Worm (Caenorhabditis elegans) whole organism, L2 larva: ENCODE results near the gene sma-10.

Source experiments
- C34F6.9 ChIP-seq: fragments of 150-350 bp; optimal IDR thresholded peaks from 2 replicates; lab custom pipeline; 2014; ENCODE audit warnings: missing biosample characterization, missing genetic modification characterization
- F13H6.1 ChIP-seq: sonication (generic microtip); optimal IDR thresholded peaks from 2 replicates; lab custom pipeline; 2016; ENCODE audit warnings: missing genetic modification characterization, missing compliant biosample characterization
- R02D3.7 ChIP-seq: fragments of 150-350 bp; optimal IDR thresholded peaks from 2 replicates; lab custom pipeline; 2014; ENCODE audit warnings: missing biosample characterization, missing genetic modification characterization
- Y55F3AM.14 ChIP-seq: fragments of 200-800 bp; sonication (Bioruptor generic); optimal IDR thresholded peaks from 2 replicates; lab custom pipeline; 2018; ENCODE audit warnings: mild to moderate bottlenecking, missing genetic modification characterization, missing compliant biosample characterization
- ZK546.5 ChIP-seq: sonication (generic microtip); optimal IDR thresholded peaks from 2 replicates; lab custom pipeline; 2017; ENCODE audit warnings: missing biosample characterization, missing genetic modification characterization
- alr-1 ChIP-seq: fragments of 150-350 bp; optimal IDR thresholded peaks from 2 replicates; lab custom pipeline; 2014; ENCODE audit warnings: missing biosample characterization, missing genetic modification characterization
- aly-2 ChIP-seq: fragments of 150-350 bp; optimal IDR thresholded peaks from 2 replicates; lab custom pipeline; 2014; ENCODE audit warnings: missing biosample characterization, missing genetic modification characterization
- ama-1 ChIP-seq: fragments of 150-350 bp; optimal IDR thresholded peaks from 2 replicates; lab custom pipeline; 2018; ENCODE audit warnings: inconsistent platforms
- blmp-1 ChIP-seq: sonication (generic microtip); optimal IDR thresholded peaks from 2 replicates; lab custom pipeline; 2017; ENCODE audit warnings: missing genetic modification characterization, mild to moderate bottlenecking, missing compliant biosample characterization, antibody characterized with exemption, moderate library complexity; ENCODE audit not compliant: insufficient read depth
- ceh-16 ChIP-seq: fragments of 150-350 bp; optimal IDR thresholded peaks from 2 replicates; lab custom pipeline; 2014; ENCODE audit warnings: missing biosample characterization, missing genetic modification characterization
- ceh-82 ChIP-seq: fragments of 150-350 bp; optimal IDR thresholded peaks from 2 replicates; lab custom pipeline; 2014; ENCODE audit warnings: missing biosample characterization, missing genetic modification characterization
- crh-2 ChIP-seq: sonication (generic microtip); optimal IDR thresholded peaks from 2 replicates; lab custom pipeline; 2017; ENCODE audit warnings: missing biosample characterization, missing genetic modification characterization
- dmd-4 ChIP-seq: sonication (generic microtip); optimal IDR thresholded peaks from 2 replicates; lab custom pipeline; 2017; ENCODE audit warnings: missing biosample characterization, missing genetic modification characterization
- egl-27 ChIP-seq: sonication (generic microtip); optimal IDR thresholded peaks from 3 replicates; lab custom pipeline; 2017; ENCODE audit warnings: missing biosample characterization, missing genetic modification reagents, missing genetic modification characterization
- elt-1 ChIP-seq: fragments of 150-350 bp; optimal IDR thresholded peaks from 2 replicates; lab custom pipeline; 2014; ENCODE audit warnings: missing biosample characterization, missing genetic modification characterization
- elt-3 ChIP-seq: sonication (generic microtip); optimal IDR thresholded peaks from 2 replicates; lab custom pipeline; 2017; ENCODE audit warnings: missing biosample characterization, missing genetic modification characterization
- fos-1 ChIP-seq: fragments of 150-350 bp; optimal IDR thresholded peaks from 2 replicates; lab custom pipeline; 2014; ENCODE audit warnings: missing biosample characterization, missing genetic modification characterization
- gmeb-1 ChIP-seq: fragments of 150-350 bp; optimal IDR thresholded peaks from 2 replicates; lab custom pipeline; 2014; ENCODE audit warnings: missing biosample characterization, missing genetic modification characterization
- lin-11 ChIP-seq: fragments of 150-350 bp; sonication (generic microtip); optimal IDR thresholded peaks from 2 replicates; lab custom pipeline; 2014; ENCODE audit warnings: missing biosample characterization, missing genetic modification characterization, inconsistent platforms, mixed read lengths
- lin-13 ChIP-seq: fragments of 150-350 bp; optimal IDR thresholded peaks from 2 replicates; lab custom pipeline; 2014; ENCODE audit warnings: missing biosample characterization, missing genetic modification reagents, missing genetic modification characterization
- lin-39 ChIP-seq: fragments of 150-350 bp; optimal IDR thresholded peaks from 2 replicates; lab custom pipeline; 2014; ENCODE audit warnings: missing biosample characterization, missing genetic modification reagents, missing genetic modification characterization
- lsy-2 ChIP-seq, 2 experiments: fragments of 150-350 bp in 1 of 2; sonication (generic microtip) in 1 of 2; optimal IDR thresholded peaks; 2 replicates each; lab custom pipeline; 2014 to 2017; ENCODE audit warnings: missing biosample characterization in 2 of 2, missing genetic modification characterization in 2 of 2
- mbf-1 ChIP-seq: sonication (generic microtip); optimal IDR thresholded peaks from 2 replicates; lab custom pipeline; 2017; ENCODE audit warnings: missing biosample characterization, missing genetic modification characterization
- mdl-1 ChIP-seq, 2 experiments: fragments of 150-350 bp in 1 of 2; sonication (generic microtip) in 1 of 2; optimal IDR thresholded peaks; 2 replicates each; lab custom pipeline; 2017; ENCODE audit warnings: missing biosample characterization in 2 of 2, missing genetic modification characterization in 2 of 2
- nhr-10 ChIP-seq: sonication (generic microtip); optimal IDR thresholded peaks from 2 replicates; lab custom pipeline; 2017; ENCODE audit warnings: missing biosample characterization, missing genetic modification characterization
- nhr-11 ChIP-seq: fragments of 150-350 bp; optimal IDR thresholded peaks from 2 replicates; lab custom pipeline; 2014; ENCODE audit warnings: missing biosample characterization, missing genetic modification characterization
- nhr-12 ChIP-seq: fragments of 150-350 bp; optimal IDR thresholded peaks from 2 replicates; lab custom pipeline; 2014; ENCODE audit warnings: missing biosample characterization, missing genetic modification characterization
- nhr-129 ChIP-seq: fragments of 150-350 bp; optimal IDR thresholded peaks from 2 replicates; lab custom pipeline; 2014; ENCODE audit warnings: missing biosample characterization, missing genetic modification characterization
- nhr-21 ChIP-seq: fragments of 150-350 bp; optimal IDR thresholded peaks from 2 replicates; lab custom pipeline; 2014; ENCODE audit warnings: missing biosample characterization, missing genetic modification characterization
- nhr-23 ChIP-seq: fragments of 150-350 bp; optimal IDR thresholded peaks from 2 replicates; lab custom pipeline; 2014; ENCODE audit warnings: missing biosample characterization, missing genetic modification reagents, missing genetic modification characterization
- nhr-237 ChIP-seq: fragments of 150-350 bp; optimal IDR thresholded peaks from 2 replicates; lab custom pipeline; 2014; ENCODE audit warnings: missing biosample characterization, missing genetic modification characterization
- nhr-25 ChIP-seq: fragments of 150-350 bp; sonication (generic microtip); optimal IDR thresholded peaks from 3 replicates; lab custom pipeline; 2014; ENCODE audit warnings: missing biosample characterization, missing genetic modification characterization
- nhr-6 ChIP-seq: fragments of 150-350 bp; optimal IDR thresholded peaks from 2 replicates; lab custom pipeline; 2014; ENCODE audit warnings: missing biosample characterization, missing genetic modification characterization
- nhr-77 ChIP-seq: fragments of 150-350 bp; optimal IDR thresholded peaks from 2 replicates; lab custom pipeline; 2014; ENCODE audit warnings: missing biosample characterization, missing genetic modification characterization
- peb-1 ChIP-seq: fragments of 150-350 bp; optimal IDR thresholded peaks from 2 replicates; lab custom pipeline; 2014; ENCODE audit warnings: missing biosample characterization, missing genetic modification characterization
- sem-4 ChIP-seq: fragments of 150-350 bp; optimal IDR thresholded peaks from 2 replicates; lab custom pipeline; 2014; ENCODE audit warnings: missing biosample characterization, missing genetic modification reagents, missing genetic modification characterization
- skn-1 ChIP-seq: sonication (generic microtip); optimal IDR thresholded peaks from 2 replicates; lab custom pipeline; 2017; ENCODE audit warnings: missing biosample characterization, missing genetic modification characterization
- sma-3 ChIP-seq: sonication (generic microtip); optimal IDR thresholded peaks from 2 replicates; lab custom pipeline; 2016; ENCODE audit warnings: missing genetic modification reagents, missing genetic modification characterization, missing compliant biosample characterization
- sma-9 ChIP-seq, 2 experiments: fragments of 150-350 bp in 1 of 2; sonication (generic microtip) in 1 of 2; optimal IDR thresholded peaks; 2 replicates each; lab custom pipeline; 2014 to 2016; ENCODE audit warnings: missing genetic modification characterization in 2 of 2, mild to moderate bottlenecking in 1 of 2, missing biosample characterization in 1 of 2, missing compliant biosample characterization in 1 of 2, missing genetic modification reagents in 1 of 2, moderate library complexity in 1 of 2
- snpc-4 ChIP-seq: fragments of 150-350 bp; optimal IDR thresholded peaks from 2 replicates; lab custom pipeline; 2014; ENCODE audit warnings: missing biosample characterization, missing genetic modification characterization
- unc-39 ChIP-seq: fragments of 150-350 bp; optimal IDR thresholded peaks from 2 replicates; lab custom pipeline; 2014; ENCODE audit warnings: missing biosample characterization, missing genetic modification characterization
- unc-55 ChIP-seq: fragments of 150-350 bp; sonication (generic microtip); optimal IDR thresholded peaks from 3 replicates; lab custom pipeline; 2014; ENCODE audit warnings: missing biosample characterization, missing genetic modification reagents, missing genetic modification characterization
- zag-1 ChIP-seq: fragments of 150-350 bp; optimal IDR thresholded peaks from 2 replicates; lab custom pipeline; 2014; ENCODE audit warnings: missing biosample characterization, missing genetic modification characterization
- ztf-1 ChIP-seq: fragments of 200-800 bp; sonication (Bioruptor generic); conservative IDR thresholded peaks from 2 replicates; pipeline ENCODE4 v1.3.6; 2022; ENCODE audit warnings: missing genetic modification characterization, missing compliant biosample characterization
- ztf-11 ChIP-seq: sonication (generic microtip); optimal IDR thresholded peaks from 2 replicates; lab custom pipeline; 2017; ENCODE audit warnings: missing biosample characterization, missing genetic modification characterization
- ztf-4 ChIP-seq: fragments of 150-350 bp; optimal IDR thresholded peaks from 2 replicates; lab custom pipeline; 2014; ENCODE audit warnings: missing biosample characterization, missing genetic modification characterization

sma-10 gene

DNA sequence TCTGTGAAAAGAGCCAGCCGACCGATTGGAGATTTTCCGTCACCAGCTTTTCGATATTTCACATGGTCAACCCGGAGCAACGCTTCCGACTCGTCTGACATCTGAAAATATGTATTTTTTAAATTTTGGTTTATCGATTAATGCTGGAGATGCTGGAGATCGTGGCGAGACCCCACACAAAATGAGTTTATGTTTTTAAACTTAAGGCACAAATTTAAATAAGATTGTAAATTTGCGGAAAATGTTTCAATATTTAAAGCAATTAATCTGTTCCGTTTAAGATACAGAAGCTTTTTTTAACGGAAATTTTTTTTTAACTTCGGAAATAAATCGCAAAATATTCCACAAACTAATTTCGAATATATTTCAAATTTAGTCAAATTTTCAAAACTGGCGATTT lies 42.5 kb upstream of the sma-10 start, which contains the start of gene gtf-2H1:
Gene gtf-2H1, minus strand, starts transcription at position 101 of the 400 bp plus-strand sequence.
- no peak for TF ChIP-seq F13H6.1 (tag; lab: Kevin White, UChicago)

DNA sequence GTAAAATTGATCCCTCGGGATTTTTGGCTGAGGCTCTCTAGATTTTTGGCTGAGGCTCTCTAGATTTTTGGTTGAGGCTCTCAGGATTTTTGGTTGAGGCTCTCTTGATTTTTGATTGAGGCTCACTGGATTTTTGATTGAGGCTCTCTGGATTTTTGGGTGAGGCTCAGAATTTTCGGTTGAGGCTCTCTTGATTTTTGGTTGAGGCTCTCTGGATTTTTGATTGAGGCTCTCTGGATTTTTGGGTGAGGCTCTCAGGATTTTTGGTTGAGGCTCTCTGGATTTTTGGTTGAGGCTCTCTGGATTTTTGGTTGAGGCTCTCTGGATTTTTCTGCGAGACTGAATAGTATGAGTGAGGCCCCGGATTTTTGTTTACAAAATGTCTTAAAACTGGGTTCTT lies 38.1 kb upstream of the sma-10 start:
- TF ChIP-seq nhr-23 (tag; lab: Kevin White, UChicago): no peak
- TF ChIP-seq egl-27 (tag; lab: Kevin White, UChicago): no peak
- no peak for TF ChIP-seq fos-1
- no peak for TF ChIP-seq ztf-4 (tag; lab: Kevin White, UChicago)
- no peak for TF ChIP-seq lin-13
- no peak for TF ChIP-seq F13H6.1 (tag; lab: Kevin White, UChicago)
- TF ChIP-seq, all 48 proteins: peak for 0

DNA sequence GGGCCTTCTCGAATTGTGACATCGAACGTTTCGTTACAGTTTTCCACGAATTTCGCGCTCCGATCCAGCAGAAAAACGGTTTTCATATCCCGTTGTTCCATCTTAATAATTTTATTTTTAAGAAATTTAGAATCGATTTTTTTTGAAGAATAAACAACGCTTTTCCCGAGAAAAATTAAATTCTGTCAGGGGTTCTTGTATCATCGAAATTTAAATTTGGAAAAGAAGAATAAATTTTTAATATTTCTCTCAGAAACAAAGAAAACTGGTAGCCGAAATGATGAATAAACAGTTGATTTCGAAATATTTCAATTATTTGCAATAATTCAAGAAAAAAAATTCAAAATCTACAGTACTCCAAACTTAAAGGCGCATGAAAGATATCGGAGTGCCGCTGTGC lies 36.9 kb upstream of the sma-10 start, which contains the start of gene ints-13:
Gene ints-13, minus strand, starts transcription at position 101 of the 400 bp plus-strand sequence.
- TF ChIP-seq snpc-4 (tag; lab: Kevin White, UChicago) (no peak), nhr-12 (no peak), R02D3.7 (no peak), blmp-1 (no peak), sma-3 (GFP tag; lab: Kevin White, UChicago) (no peak), fos-1 (no peak), nhr-77 (tag; lab: Kevin White, UChicago) (no peak), nhr-23 (tag; lab: Kevin White, UChicago) (no peak), peb-1 (tag; lab: Kevin White, UChicago) (no peak), lin-13 (no peak)

DNA sequence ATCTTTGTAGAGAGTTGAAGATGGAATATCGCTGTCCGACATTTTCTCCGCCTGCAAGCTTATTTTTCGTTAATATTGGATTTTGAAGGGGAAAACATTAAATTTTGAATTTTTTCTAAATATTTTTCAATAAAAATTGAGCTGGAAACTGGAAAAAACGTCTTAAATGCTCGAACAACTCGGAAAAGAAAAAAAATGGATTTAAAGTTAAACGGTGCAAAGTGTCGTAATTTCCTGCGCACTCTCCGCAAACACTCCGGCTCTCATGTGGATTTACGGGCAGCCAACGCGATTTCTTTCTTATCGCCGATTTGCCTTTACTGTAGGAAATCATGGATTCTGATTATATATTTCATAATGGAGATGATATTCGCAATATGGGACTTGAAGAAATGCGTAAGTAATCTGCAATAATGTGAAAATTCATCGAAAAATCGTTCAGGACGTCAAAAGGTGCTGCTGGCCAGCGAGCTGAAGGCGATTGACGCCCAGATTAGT lies 33.9 kb upstream of the sma-10 start, which contains the start of the genes fnta-1 and cogc-8:
Gene fnta-1, minus strand, starts transcription at position 51 of the 498 bp plus-strand sequence.
Gene cogc-8, plus strand, starts transcription at position 195 of the 498 bp plus-strand sequence.
- TF ChIP-seq nhr-77 (tag; lab: Kevin White, UChicago): no peak
- peak; percentile 61 for TF ChIP-seq gmeb-1
- no peak for TF ChIP-seq lin-39 (tag; lab: Kevin White, UChicago)
- peak; percentile 24 for TF ChIP-seq sma-3 (GFP tag; lab: Kevin White, UChicago)
- no peak for TF ChIP-seq nhr-6 (tag; lab: Kevin White, UChicago)
- TF ChIP-seq ztf-11 (tag; lab: Kevin White, UChicago): no peak
- no peak for TF ChIP-seq snpc-4 (tag; lab: Kevin White, UChicago)
- TF ChIP-seq nhr-12: no peak
- no peak for TF ChIP-seq dmd-4 (tag; lab: Kevin White, UChicago)
- no peak for TF ChIP-seq ZK546.5 (tag; lab: Kevin White, UChicago)
- TF ChIP-seq unc-55 (GFP tag; lab: Kevin White, UChicago): peak; percentile 76
- no peak for TF ChIP-seq nhr-10 (tag; lab: Kevin White, UChicago)
- TF ChIP-seq R02D3.7: peak; percentile 81
- TF ChIP-seq unc-39 (tag; lab: Kevin White, UChicago): no peak
- no peak for TF ChIP-seq F13H6.1 (tag; lab: Kevin White, UChicago)
- no peak for TF ChIP-seq nhr-11 (tag; lab: Kevin White, UChicago)
- no peak for TF ChIP-seq ztf-1 (GFP tag; lab: Robert Waterston, UW)
- no peak for TF ChIP-seq mdl-1 (tag; optimal IDR thresholded peaks at IDR 0.05; lab: Kevin White, UChicago)
- TF ChIP-seq elt-1: no peak
- TF ChIP-seq peb-1 (tag; lab: Kevin White, UChicago): no peak
- TF ChIP-seq Y55F3AM.14 (GFP tag; lab: Kevin White, UChicago): no peak
- peak; percentile 58 for TF ChIP-seq C34F6.9
- peak; percentile 11 for TF ChIP-seq crh-2 (tag; lab: Kevin White, UChicago)
- no peak for TF ChIP-seq skn-1
- no peak for TF ChIP-seq nhr-25 (tag; lab: Kevin White, UChicago)
- TF ChIP-seq nhr-21 (tag; lab: Kevin White, UChicago): no peak
- no peak for TF ChIP-seq ztf-4 (tag; lab: Kevin White, UChicago)
- no peak for TF ChIP-seq elt-3
- TF ChIP-seq ceh-16 (tag; lab: Kevin White, UChicago): no peak
- no peak for TF ChIP-seq nhr-237 (tag; lab: Kevin White, UChicago)
- TF ChIP-seq lsy-2 (tag; optimal IDR thresholded peaks at IDR 0.05; lab: Kevin White, UChicago): peak in 1 of 2 experiments; percentile 68
- no peak for TF ChIP-seq ceh-82
- TF ChIP-seq fos-1: no peak
- TF ChIP-seq alr-1 (tag; lab: Kevin White, UChicago): no peak
- TF ChIP-seq sem-4 (tag; lab: Kevin White, UChicago): no peak
- no peak for TF ChIP-seq sma-9 (GFP tag; optimal IDR thresholded peaks at IDR 0.05; lab: Kevin White, UChicago)
- TF ChIP-seq sma-9 (tag; optimal IDR thresholded peaks at IDR 0.05; lab: Kevin White, UChicago): no peak
- no peak for TF ChIP-seq zag-1 (tag; lab: Kevin White, UChicago)
- no peak for TF ChIP-seq blmp-1
- TF ChIP-seq lin-11 (tag; lab: Kevin White, UChicago): no peak
- no peak for TF ChIP-seq egl-27 (tag; lab: Kevin White, UChicago)
- peak; percentile 21 for TF ChIP-seq lin-13
- TF ChIP-seq aly-2 (tag; lab: Kevin White, UChicago): no peak
- no peak for TF ChIP-seq mbf-1
- no peak for TF ChIP-seq ama-1
- TF ChIP-seq nhr-129 (tag; lab: Kevin White, UChicago): peak; percentile 51
